Fruit fly (Drosophila melanogaster): ENCODE results near the gene GstT3.

The GstT3 gene

DNA sequence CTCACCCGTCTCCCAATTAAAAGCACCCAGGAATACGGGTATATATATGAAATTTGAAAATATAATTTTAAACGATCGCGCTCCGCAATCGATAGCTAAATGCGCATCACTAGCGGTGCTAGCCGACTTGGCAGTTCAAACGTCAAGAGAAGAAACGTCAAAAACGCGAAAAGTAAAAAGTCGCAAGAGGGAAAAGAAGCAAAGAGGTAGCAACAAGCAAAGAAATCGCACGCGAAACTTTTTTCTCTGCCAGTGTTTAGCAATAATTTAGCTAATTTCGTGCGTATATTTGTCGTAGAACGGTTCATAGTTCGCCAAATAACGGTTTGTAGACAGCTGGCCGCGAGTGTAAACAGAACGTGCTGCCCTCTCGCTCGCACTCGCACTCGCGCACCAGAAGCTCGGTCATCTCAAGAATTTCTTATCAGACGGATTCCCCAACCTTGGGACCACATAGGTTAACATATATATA is 44.2 kb downstream of the GstT3 start, which contains the start of gene CG1812 (continued):
- TF ChIP-seq CG8119 (GFP tag; IDR thresholded peaks at IDR 0.05): peak; percentile 63; the same call in 2 of the 3 replicates
- no peak for TF ChIP-seq CG6854 (GFP tag; optimal IDR thresholded peaks at IDR 0.05)
- peak; percentile 42 for TF ChIP-seq CG8319 (GFP tag; optimal IDR thresholded peaks at IDR 0.05)
- TF ChIP-seq Met (GFP tag; optimal IDR thresholded peaks at IDR 0.05): peak; percentile 55
- no peak for TF ChIP-seq CG11902 (GFP tag; optimal IDR thresholded peaks at IDR 0.05)
- TF ChIP-seq fkh (GFP tag; optimal IDR thresholded peaks at IDR 0.05): no peak
- TF ChIP-seq CG4318 (GFP tag; optimal IDR thresholded peaks at IDR 0.05): no peak
- peak; percentile 71 for TF ChIP-seq net (GFP tag; optimal IDR thresholded peaks at IDR 0.05)
- TF ChIP-seq CG6808 (GFP tag; optimal IDR thresholded peaks at IDR 0.05): peak; percentile 37
- peak; percentile 54 for TF ChIP-seq CG10669 (GFP tag; optimal IDR thresholded peaks at IDR 0.05)

DNA sequence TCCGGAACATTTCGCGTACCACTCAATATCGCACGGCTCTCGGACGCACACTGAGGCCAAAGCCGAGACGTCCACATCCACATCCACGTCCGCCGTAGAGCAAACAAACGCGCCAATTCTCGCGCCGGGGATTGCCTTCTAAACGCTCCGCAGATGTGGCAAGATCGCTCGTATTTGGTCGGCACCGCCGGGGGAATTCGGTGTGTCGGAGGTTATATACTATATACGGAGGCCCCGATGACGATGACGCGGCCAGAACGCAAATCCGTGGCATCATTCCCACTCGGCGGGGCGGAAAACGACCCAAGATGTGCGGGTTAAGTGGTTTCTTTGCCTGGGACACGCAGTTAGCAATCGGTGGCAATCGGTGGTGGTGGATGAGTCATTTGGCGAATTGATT is 51.0 kb downstream of the GstT3 start:
- no peak for TF ChIP-seq CG16779 (tag; optimal IDR thresholded peaks at IDR 0.05)
- no peak for TF ChIP-seq eg (GFP tag; IDR thresholded peaks at IDR 0.05)
- TF ChIP-seq svp (GFP tag): no peak
- no peak for TF ChIP-seq Hr38 (GFP tag; optimal IDR thresholded peaks at IDR 0.05)
- TF ChIP-seq Lpt (GFP tag; optimal IDR thresholded peaks at IDR 0.05): no peak
- TF ChIP-seq lz (GFP tag; optimal IDR thresholded peaks at IDR 0.05): no peak
- TF ChIP-seq Eip75B (GFP tag; optimal IDR thresholded peaks at IDR 0.05): no peak
- no peak for TF ChIP-seq fd85E (GFP tag; optimal IDR thresholded peaks at IDR 0.05)
- no peak for TF ChIP-seq CG15336 (GFP tag; IDR thresholded peaks at IDR 0.05)
- no peak for TF ChIP-seq CG4318 (GFP tag; optimal IDR thresholded peaks at IDR 0.05)
- TF ChIP-seq topi (GFP tag; optimal IDR thresholded peaks at IDR 0.05): no peak

DNA sequence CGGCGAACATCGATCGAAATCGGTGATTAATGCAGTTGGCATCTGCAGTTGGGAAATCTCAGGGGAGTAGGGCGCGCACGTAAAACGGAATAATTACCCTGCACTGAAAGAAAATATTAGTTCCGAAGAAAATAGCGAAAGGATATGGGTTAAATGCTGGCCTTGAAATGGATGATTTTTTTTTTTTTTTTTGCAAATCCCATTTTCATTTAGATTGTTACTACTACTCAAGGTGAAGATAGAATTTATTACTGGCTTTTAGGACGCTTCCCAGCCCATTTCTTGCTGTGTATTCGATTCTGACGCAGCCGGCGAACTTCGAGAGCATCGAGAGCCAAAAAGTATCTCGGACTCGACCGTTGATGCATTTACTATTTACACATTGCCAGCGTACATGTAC is 51.8 kb downstream of the GstT3 start:
- TF ChIP-seq eg (GFP tag; IDR thresholded peaks at IDR 0.05) (peak; percentile 79), CG15336 (GFP tag; IDR thresholded peaks at IDR 0.05) (peak; percentile 71), topi (GFP tag; optimal IDR thresholded peaks at IDR 0.05) (peak; percentile 80), CG32006 (GFP tag; optimal IDR thresholded peaks at IDR 0.05) (peak; percentile 59), esn (GFP tag; optimal IDR thresholded peaks at IDR 0.05) (peak; percentile 79), CG1621 (tag; optimal IDR thresholded peaks at IDR 0.05) (peak; percentile 57), fkh (GFP tag; optimal IDR thresholded peaks at IDR 0.05) (no peak), Eip75B (GFP tag; optimal IDR thresholded peaks at IDR 0.05) (peak; percentile 74), CG6792 (GFP tag; optimal IDR thresholded peaks at IDR 0.05) (peak; percentile 74), vri (GFP tag; optimal IDR thresholded peaks at IDR 0.05) (peak; percentile 39), CG3919 (GFP tag; optimal IDR thresholded peaks at IDR 0.05) (peak; percentile 71), CG8632 (GFP tag; optimal IDR thresholded peaks at IDR 0.05) (peak; percentile 58), CG7368 (GFP tag; optimal IDR thresholded peaks at IDR 0.05) (peak; percentile 50), CG10631 (GFP tag; optimal IDR thresholded peaks at IDR 0.05) (peak; percentile 68), dsx (GFP tag; optimal IDR thresholded peaks at IDR 0.05; ENCODE audit: poor library complexity, severe bottlenecking) (no peak), svp (GFP tag) (peak; percentile 72), fd59A (GFP tag; optimal IDR thresholded peaks at IDR 0.05) (peak; percentile 53), CG34406 (GFP tag; optimal IDR thresholded peaks at IDR 0.05) (peak; percentile 63), achi (GFP tag; optimal IDR thresholded peaks at IDR 0.05) (peak; percentile 65), Met (GFP tag; optimal IDR thresholded peaks at IDR 0.05) (peak; percentile 72), lz (GFP tag; optimal IDR thresholded peaks at IDR 0.05) (peak; percentile 78), Smox (GFP tag; optimal IDR thresholded peaks at IDR 0.05) (peak; percentile 75), fd85E (GFP tag; optimal IDR thresholded peaks at IDR 0.05) (no peak), CG6276 (GFP tag; optimal IDR thresholded peaks at IDR 0.05) (peak; percentile 45), CG8119 (GFP tag; IDR thresholded peaks at IDR 0.05) (peak; percentile 71), CG3032 (tag; optimal IDR thresholded peaks at IDR 0.05) (peak; percentile 25), Ets21C (GFP tag; optimal IDR thresholded peaks at IDR 0.05) (peak; percentile 62), CG4318 (GFP tag; optimal IDR thresholded peaks at IDR 0.05) (peak; percentile 16), cyc (GFP tag; optimal IDR thresholded peaks at IDR 0.05) (peak; percentile 73), CG9139 (GFP tag; optimal IDR thresholded peaks at IDR 0.05) (no peak), Gug (GFP tag; IDR thresholded peaks at IDR 0.05) (peak; percentile 65), Sox15 (GFP tag; optimal IDR thresholded peaks at IDR 0.05) (peak; percentile 65), CG6854 (GFP tag; optimal IDR thresholded peaks at IDR 0.05) (no peak), net (GFP tag; optimal IDR thresholded peaks at IDR 0.05) (peak; percentile 78), CG6808 (GFP tag; optimal IDR thresholded peaks at IDR 0.05) (peak; percentile 63), CG6163 (GFP tag; IDR thresholded peaks at IDR 0.05) (peak; percentile 78), Sox102F (GFP tag; optimal IDR thresholded peaks at IDR 0.05) (peak; percentile 64), OdsH (GFP tag; optimal IDR thresholded peaks at IDR 0.05) (peak; percentile 76), Sox14 (GFP tag; optimal IDR thresholded peaks at IDR 0.05) (peak; percentile 75), dac (GFP tag; optimal IDR thresholded peaks at IDR 0.05) (peak; percentile 13)
